Worm (Caenorhabditis elegans): ENCODE results near the gene rei-2.
A peak's percentile ranks its signal among the peaks of the same experiment; 100 is the strongest.

Gene rei-2

ce11 chrX:1035039-1035598 is 52.8 kb downstream of the rei-2 start, which contains the start of the genes stau-1 and sec-22 (continued):
- peak; percentile 5 for TF ChIP-seq C16A3.4 (tag; optimal IDR thresholded peaks at IDR 0.05)
- TF ChIP-seq lin-13 (GFP tag; optimal IDR thresholded peaks at IDR 0.05): no peak
- no peak for TF ChIP-seq nhr-84 (tag; optimal IDR thresholded peaks at IDR 0.05)
- no peak for TF ChIP-seq tlp-1 (tag; optimal IDR thresholded peaks at IDR 0.05)
- TF ChIP-seq C34B4.2 (tag; optimal IDR thresholded peaks at IDR 0.05): no peak
- TF ChIP-seq vab-15 (tag; optimal IDR thresholded peaks at IDR 0.05): peak; percentile 33
- no peak for TF ChIP-seq lir-3 (tag; optimal IDR thresholded peaks at IDR 0.05; ENCODE audit: poor library complexity)
- TF ChIP-seq hpl-2 (GFP tag; optimal IDR thresholded peaks at IDR 0.05): no peak
- TF ChIP-seq ceh-82 (tag; optimal IDR thresholded peaks at IDR 0.05): peak in 1 of 3 experiments; percentile 33
- no peak for TF ChIP-seq unc-130 (tag; optimal IDR thresholded peaks at IDR 0.05)
- no peak for TF ChIP-seq pax-3 (tag; optimal IDR thresholded peaks at IDR 0.05)
- no peak for TF ChIP-seq F16B12.6 (tag; optimal IDR thresholded peaks at IDR 0.05)
- TF ChIP-seq ztf-11 (tag; optimal IDR thresholded peaks at IDR 0.05): no peak
- TF ChIP-seq ceh-90 (tag; optimal IDR thresholded peaks at IDR 0.05): no peak
- peak; percentile 65 for TF ChIP-seq skn-1 (tag; optimal IDR thresholded peaks at IDR 0.05)
- no peak for TF ChIP-seq nhr-11 (tag; optimal IDR thresholded peaks at IDR 0.05)
- no peak for TF ChIP-seq swsn-7 (tag; optimal IDR thresholded peaks at IDR 0.05)
- TF ChIP-seq zip-4 (GFP tag; optimal IDR thresholded peaks at IDR 0.05): no peak
- TF ChIP-seq fkh-10 (GFP tag; optimal IDR thresholded peaks at IDR 0.05): no peak
- TF ChIP-seq irx-1 (tag; optimal IDR thresholded peaks at IDR 0.05): no peak
- TF ChIP-seq isw-1 (GFP tag; IDR thresholded peaks at IDR 0.05): no peak
- peak; percentile 75 for TF ChIP-seq lin-14 (GFP tag; optimal IDR thresholded peaks at IDR 0.05)
- TF ChIP-seq egl-13 (tag; optimal IDR thresholded peaks at IDR 0.05): no peak
- TF ChIP-seq mab-9 (GFP tag; IDR thresholded peaks at IDR 0.05): no peak
- no peak for TF ChIP-seq fkh-4 (tag; optimal IDR thresholded peaks at IDR 0.05; ENCODE audit: borderline replicate concordance)
- TF ChIP-seq nhr-47 (tag; optimal IDR thresholded peaks at IDR 0.05): no peak
- no peak for TF ChIP-seq egl-27 (tag; optimal IDR thresholded peaks at IDR 0.05)
- no peak for TF ChIP-seq ceh-88 (GFP tag; IDR thresholded peaks at IDR 0.05)
- TF ChIP-seq unc-98 (GFP tag; IDR thresholded peaks at IDR 0.05): no peak
- TF ChIP-seq grh-1 (GFP tag; IDR thresholded peaks at IDR 0.05): no peak
- TF ChIP-seq Y116A8C.19 (tag; optimal IDR thresholded peaks at IDR 0.05; ENCODE audit: borderline replicate concordance): no peak

Measured in whole organism, L1 larva.